Worm (Caenorhabditis elegans) whole organism, late embryonic: ENCODE results near the gene btb-8.

Experiments
- ama-1 ChIP-seq: fragments of 150-350 bp; optimal IDR thresholded peaks from 2 replicates; lab custom pipeline; 2014
- ceh-31 ChIP-seq: sonication (generic microtip); optimal IDR thresholded peaks from 2 replicates; lab custom pipeline; 2016; ENCODE audit warnings: missing genetic modification characterization, missing compliant biosample characterization
- che-1 ChIP-seq: sonication (generic microtip); optimal IDR thresholded peaks from 2 replicates; lab custom pipeline; 2016; ENCODE audit warnings: mild to moderate bottlenecking, missing genetic modification characterization, missing compliant biosample characterization
- fkh-10 ChIP-seq: fragments of 150-350 bp; optimal IDR thresholded peaks from 2 replicates; lab custom pipeline; 2014; ENCODE audit warnings: missing biosample characterization, missing genetic modification reagents, missing genetic modification characterization
- gmeb-2 ChIP-seq: sonication (generic microtip); optimal IDR thresholded peaks from 2 replicates; lab custom pipeline; 2016; ENCODE audit warnings: missing genetic modification characterization, inconsistent platforms, missing compliant biosample characterization
- hlh-30 ChIP-seq: sonication (generic microtip); optimal IDR thresholded peaks from 2 replicates; lab custom pipeline; 2017; ENCODE audit warnings: antibody characterized with exemption, missing genetic modification characterization, missing compliant biosample characterization; ENCODE audit not compliant: insufficient read depth
- nfya-1 ChIP-seq: sonication (generic microtip); optimal IDR thresholded peaks from 2 replicates; lab custom pipeline; 2017; ENCODE audit warnings: missing genetic modification characterization, mild to moderate bottlenecking, missing compliant biosample characterization, antibody characterized with exemption, moderate library complexity
- nhr-11 ChIP-seq: fragments of 150-350 bp; optimal IDR thresholded peaks from 2 replicates; lab custom pipeline; 2014; ENCODE audit warnings: missing biosample characterization, missing genetic modification characterization
- pag-3 ChIP-seq: sonication (generic microtip); optimal IDR thresholded peaks from 2 replicates; lab custom pipeline; 2016; ENCODE audit warnings: missing compliant biosample characterization, missing genetic modification characterization, borderline replicate concordance
- pat-9 ChIP-seq: fragments of 200-800 bp; sonication (Bioruptor generic); optimal IDR thresholded peaks from 2 replicates; lab custom pipeline; 2018; ENCODE audit warnings: mild to moderate bottlenecking, missing genetic modification characterization, moderate library complexity, missing compliant biosample characterization
- pqm-1 ChIP-seq: sonication (generic microtip); optimal IDR thresholded peaks from 2 replicates; lab custom pipeline; 2016; ENCODE audit warnings: missing genetic modification characterization, missing compliant biosample characterization
- unc-3 ChIP-seq, 2 experiments: fragments of 200-800 bp in 1 of 2; sonication (Bioruptor generic) in 1 of 2; sonication (generic microtip) in 1 of 2; conservative IDR thresholded peaks in 1 of 2; optimal IDR thresholded peaks in 1 of 2; 2 replicates each; pipeline versions ENCODE4 v1.3.6 to Lab custom; 2016 to 2022; ENCODE audit warnings: missing compliant biosample characterization in 2 of 2, missing genetic modification characterization in 2 of 2, missing genetic modification reagents in 1 of 2

DNA sequence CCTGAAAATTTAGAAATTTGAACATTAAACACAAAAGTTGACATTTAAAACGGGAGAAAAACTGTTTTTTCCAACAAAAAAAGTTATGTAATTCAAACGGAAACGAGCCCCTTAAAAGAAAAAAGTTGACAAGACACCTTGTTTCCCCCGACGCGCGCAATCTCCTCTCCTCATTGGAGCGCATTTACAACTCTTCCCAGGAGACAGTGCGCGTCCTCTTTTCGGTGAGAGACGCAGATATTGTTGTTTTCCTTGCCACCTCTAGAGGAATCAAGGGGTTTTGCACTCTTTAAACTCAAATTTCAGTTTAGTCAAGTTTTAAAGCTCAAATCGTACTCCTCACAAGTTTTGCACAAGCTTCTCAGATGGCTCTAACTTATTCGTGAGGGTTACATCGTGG is 26.7 kb upstream of the btb-8 start, which contains the start of gene F58E1.13:
- TF ChIP-seq nhr-11 = no peak
- TF ChIP-seq pag-3 = no peak
- TF ChIP-seq nfya-1 = no peak
- no peak for TF ChIP-seq che-1 (tag; lab: Kevin White, UChicago)
- no peak for TF ChIP-seq fkh-10 (GFP tag; lab: Kevin White, UChicago)
- no peak for TF ChIP-seq gmeb-2
- no peak for TF ChIP-seq hlh-30
- TF ChIP-seq ceh-31 = no peak
- TF ChIP-seq pat-9 (tag; lab: Kevin White, UChicago) = no peak
- TF ChIP-seq pqm-1 (tag; lab: Kevin White, UChicago) = no peak
- no peak for TF ChIP-seq ama-1 (lab: Kevin White, UChicago)
- no peak for TF ChIP-seq unc-3 (GFP tag; conservative IDR thresholded peaks at IDR 0.05; lab: Robert Waterston, UW)
- TF ChIP-seq unc-3 (tag; optimal IDR thresholded peaks at IDR 0.05; lab: Kevin White, UChicago) = no peak
